Comparison of ENCODE assay signal across 4 fruit fly cellular contexts in the genomic region with DNA sequence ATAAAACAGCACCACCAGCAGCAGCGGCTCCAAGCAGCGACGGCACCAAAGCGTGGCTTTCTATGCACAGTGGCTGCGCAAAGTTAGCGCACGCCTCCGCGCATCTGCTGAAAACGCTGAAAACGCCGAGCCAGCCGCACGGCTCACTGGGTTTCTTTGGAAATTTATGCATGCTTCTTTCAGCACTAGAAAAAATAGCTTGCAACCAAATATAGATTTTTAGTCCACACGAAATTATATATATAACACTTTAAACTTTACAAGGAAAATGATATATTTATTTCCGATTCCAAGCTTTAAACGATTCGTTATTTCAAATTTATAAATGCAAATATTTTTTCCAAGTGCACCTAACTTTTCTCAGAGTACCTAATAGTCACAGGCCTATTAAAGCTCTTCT.
TF ChIP-seq lines count a peak whose summit lies in the region.

No protein-coding gene starts in this region.

- TF ChIP-seq CTCF in whole organism, embryonic (GFP tag; optimal IDR thresholded peaks at IDR 0.05; lab: Kevin White, UChicago) = no peak

TF ChIP-seq in whole organism, embryonic, 481 proteins besides CTCF, POLR2A, EP300 and RAD21 (continues in another document):
- no peak for TF ChIP-seq CG13894 (tag; optimal IDR thresholded peaks at IDR 0.05; lab: Kevin White, UChicago)
- peak; percentile 41 for TF ChIP-seq CG18262 (tag; optimal IDR thresholded peaks at IDR 0.05; lab: Kevin White, UChicago)
- TF ChIP-seq twi (tag; optimal IDR thresholded peaks at IDR 0.05; lab: Kevin White, UChicago) = no peak
- no peak for TF ChIP-seq bigmax (GFP tag; optimal IDR thresholded peaks at IDR 0.05; lab: Kevin White, UChicago)
- no peak for TF ChIP-seq zf30C (GFP tag; optimal IDR thresholded peaks at IDR 0.05; lab: Kevin White, UChicago)
- no peak for TF ChIP-seq dm (GFP tag; optimal IDR thresholded peaks at IDR 0.05; lab: Kevin White, UChicago)
- TF ChIP-seq Lim3 (GFP tag; IDR thresholded peaks at IDR 0.05; lab: Robert Waterston, UW) = no peak
- no peak for TF ChIP-seq Hmr (GFP tag; optimal IDR thresholded peaks at IDR 0.05; lab: Kevin White, UChicago)
- peak; percentile 74 for TF ChIP-seq CG10979 (tag; optimal IDR thresholded peaks at IDR 0.05; lab: Kevin White, UChicago)
- TF ChIP-seq Ssrp (tag; optimal IDR thresholded peaks at IDR 0.05; lab: Kevin White, UChicago) = peak; percentile 48
- TF ChIP-seq Hsf (GFP tag; optimal IDR thresholded peaks at IDR 0.05; lab: Kevin White, UChicago) = peak; percentile 27
- TF ChIP-seq CG11723 (GFP tag; optimal IDR thresholded peaks at IDR 0.05; lab: Kevin White, UChicago) = no peak
- TF ChIP-seq CG8290 (GFP tag; optimal IDR thresholded peaks at IDR 0.05; lab: Kevin White, UChicago) = no peak
- no peak for TF ChIP-seq CG8290 (tag; optimal IDR thresholded peaks at IDR 0.05; lab: Kevin White, UChicago)
- TF ChIP-seq CG10321 (GFP tag; IDR thresholded peaks at IDR 0.05; lab: Robert Waterston, UW) = no peak
- no peak for TF ChIP-seq CG14014 (GFP tag; IDR thresholded peaks at IDR 0.05; lab: Robert Waterston, UW)
- TF ChIP-seq chn (GFP tag; optimal IDR thresholded peaks at IDR 0.05; lab: Kevin White, UChicago) = peak; percentile 4
- no peak for TF ChIP-seq dimm (GFP tag; IDR thresholded peaks at IDR 0.05; lab: Robert Waterston, UW)
- TF ChIP-seq Vsx1 (GFP tag; optimal IDR thresholded peaks at IDR 0.05; lab: Kevin White, UChicago) = peak; percentile 40
- TF ChIP-seq Eip74EF (GFP tag; optimal IDR thresholded peaks at IDR 0.05; lab: Kevin White, UChicago) = no peak
- TF ChIP-seq CG12659 (GFP tag; optimal IDR thresholded peaks at IDR 0.05; lab: Kevin White, UChicago) = peak; percentile 20
- peak; percentile 5 for TF ChIP-seq ATbp (GFP tag; optimal IDR thresholded peaks at IDR 0.05; lab: Kevin White, UChicago)

TF ChIP-seq in whole organism, prepupa, 60 proteins besides CTCF, POLR2A, EP300 and RAD21 (continues in another document):
- TF ChIP-seq CG8319 (GFP tag; optimal IDR thresholded peaks at IDR 0.05; lab: Kevin White, UChicago) (no peak), acj6 (GFP tag; optimal IDR thresholded peaks at IDR 0.05; lab: Kevin White, UChicago) (no peak), CG6854 (GFP tag; optimal IDR thresholded peaks at IDR 0.05; lab: Kevin White, UChicago) (no peak), svp (GFP tag; lab: Kevin White, UChicago) (peak; percentile 28), Smox (GFP tag; optimal IDR thresholded peaks at IDR 0.05; lab: Kevin White, UChicago) (no peak), CG3919 (GFP tag; optimal IDR thresholded peaks at IDR 0.05; lab: Kevin White, UChicago) (peak; percentile 20), Lpt (GFP tag; optimal IDR thresholded peaks at IDR 0.05; lab: Kevin White, UChicago) (no peak), CG11762 (GFP tag; optimal IDR thresholded peaks at IDR 0.05; lab: Kevin White, UChicago; ENCODE audit: insufficient read depth) (no peak), CG34406 (GFP tag; optimal IDR thresholded peaks at IDR 0.05; lab: Kevin White, UChicago) (no peak), fd59A (GFP tag; optimal IDR thresholded peaks at IDR 0.05; lab: Kevin White, UChicago) (no peak), CG10669 (GFP tag; optimal IDR thresholded peaks at IDR 0.05; lab: Kevin White, UChicago) (no peak), Hr39 (GFP tag; optimal IDR thresholded peaks at IDR 0.05; lab: Kevin White, UChicago) (no peak), fd85E (GFP tag; optimal IDR thresholded peaks at IDR 0.05; lab: Kevin White, UChicago) (no peak), Ets21C (GFP tag; optimal IDR thresholded peaks at IDR 0.05; lab: Kevin White, UChicago) (no peak), CG6792 (GFP tag; optimal IDR thresholded peaks at IDR 0.05; lab: Kevin White, UChicago) (peak; percentile 2), dac (GFP tag; optimal IDR thresholded peaks at IDR 0.05; lab: Kevin White, UChicago) (peak; percentile 19), net (GFP tag; optimal IDR thresholded peaks at IDR 0.05; lab: Kevin White, UChicago) (no peak), CG32006 (GFP tag; optimal IDR thresholded peaks at IDR 0.05; lab: Kevin White, UChicago) (peak; percentile 74), CG10631 (GFP tag; optimal IDR thresholded peaks at IDR 0.05; lab: Kevin White, UChicago) (no peak), cyc (GFP tag; optimal IDR thresholded peaks at IDR 0.05; lab: Kevin White, UChicago) (no peak), Sox102F (GFP tag; optimal IDR thresholded peaks at IDR 0.05; lab: Kevin White, UChicago) (no peak), esn (GFP tag; optimal IDR thresholded peaks at IDR 0.05; lab: Kevin White, UChicago) (no peak), Sox14 (GFP tag; optimal IDR thresholded peaks at IDR 0.05; lab: Kevin White, UChicago) (peak; percentile 9)

TF ChIP-seq in whole organism, pupa, 21 proteins besides CTCF, POLR2A, EP300 and RAD21:
- peak; percentile 76 for TF ChIP-seq CG14655 (GFP tag; optimal IDR thresholded peaks at IDR 0.05; lab: Kevin White, UChicago)
- no peak for TF ChIP-seq fd96Ca (GFP tag; IDR thresholded peaks at IDR 0.05; lab: Robert Waterston, UW)
- no peak for TF ChIP-seq gl (tag; optimal IDR thresholded peaks at IDR 0.05; lab: Kevin White, UChicago)
- TF ChIP-seq CG8159 (tag; optimal IDR thresholded peaks at IDR 0.05; lab: Kevin White, UChicago) = no peak
- peak; percentile 11 for TF ChIP-seq Pif1A (GFP tag; optimal IDR thresholded peaks at IDR 0.05; lab: Kevin White, UChicago)
- peak; percentile 3 for TF ChIP-seq Pif1B (GFP tag; optimal IDR thresholded peaks at IDR 0.05; lab: Kevin White, UChicago)
- TF ChIP-seq CG9948 (tag; optimal IDR thresholded peaks at IDR 0.05; lab: Kevin White, UChicago) = no peak
- no peak for TF ChIP-seq CG10348 (GFP tag; IDR thresholded peaks at IDR 0.05; lab: Robert Waterston, UW)
- no peak for TF ChIP-seq CG12605 (GFP tag; IDR thresholded peaks at IDR 0.05; lab: Robert Waterston, UW)
- no peak for TF ChIP-seq CG32121 (GFP tag; IDR thresholded peaks at IDR 0.05; lab: Robert Waterston, UW)
- TF ChIP-seq D1 (tag; optimal IDR thresholded peaks at IDR 0.05; lab: Kevin White, UChicago) = no peak
- TF ChIP-seq CG15710 (tag; optimal IDR thresholded peaks at IDR 0.05; lab: Kevin White, UChicago) = no peak
- TF ChIP-seq CG8301 (tag; optimal IDR thresholded peaks at IDR 0.05; lab: Kevin White, UChicago) = peak; percentile 68
- peak; percentile 83 for TF ChIP-seq CG4496 (GFP tag; IDR thresholded peaks at IDR 0.05; lab: Robert Waterston, UW)
- no peak for TF ChIP-seq EcR (GFP tag; optimal IDR thresholded peaks at IDR 0.05; lab: Kevin White, UChicago)
- TF ChIP-seq CG34367 (tag; optimal IDR thresholded peaks at IDR 0.05; lab: Kevin White, UChicago) = no peak
- no peak for TF ChIP-seq Snoo (tag; optimal IDR thresholded peaks at IDR 0.05; lab: Kevin White, UChicago)
- no peak for TF ChIP-seq rn (GFP tag; IDR thresholded peaks at IDR 0.05; lab: Robert Waterston, UW)
- TF ChIP-seq CG13204 (GFP tag; optimal IDR thresholded peaks at IDR 0.05; lab: Kevin White, UChicago) = no peak
- TF ChIP-seq Ets98B (GFP tag; IDR thresholded peaks at IDR 0.05; lab: Robert Waterston, UW) = no peak
- TF ChIP-seq CG17806 (tag; optimal IDR thresholded peaks at IDR 0.05; lab: Kevin White, UChicago) = no peak

TF ChIP-seq in whole organism, wandering third instar larva, 38 proteins besides CTCF, POLR2A, EP300 and RAD21:
- TF ChIP-seq h (GFP tag; optimal IDR thresholded peaks at IDR 0.05; lab: Kevin White, UChicago) = no peak
- peak; percentile 11 for TF ChIP-seq sv (GFP tag; optimal IDR thresholded peaks at IDR 0.05; lab: Kevin White, UChicago)
